Worm (Caenorhabditis elegans): Measurements from ENCODE around the gene hlh-28.
"Not testable (repeated sequence)": the region's sequence is repeated elsewhere in the genome, so short reads cannot be mapped to it uniquely, and the experiment has no call there.

hlh-28 gene

DNA sequence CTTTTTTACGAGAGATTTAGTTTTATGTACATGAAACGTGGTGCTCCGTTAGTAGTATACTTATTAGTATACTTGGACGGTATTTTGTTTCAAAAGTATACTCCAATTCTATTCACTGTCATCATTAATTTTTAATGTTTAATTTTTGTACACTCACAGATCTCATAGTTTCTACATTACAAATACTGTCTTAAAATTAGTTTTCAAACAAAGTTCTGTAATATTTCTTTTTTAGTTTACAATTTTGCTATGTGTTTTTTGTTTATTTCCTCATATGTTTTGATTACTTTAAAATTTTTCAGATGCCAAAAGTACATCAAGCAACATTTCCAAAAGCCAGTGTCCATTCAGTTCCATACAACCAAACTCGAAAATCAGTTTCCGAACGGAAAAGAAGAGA, at the start of gene hlh-28:
Gene hlh-28 (plus strand): TSS at position 301 of the 400 bp plus-strand sequence.
- TF ChIP-seq bed-3 (GFP tag; optimal IDR thresholded peaks at IDR 0.05); tbx-8 (GFP tag; optimal IDR thresholded peaks at IDR 0.05); mab-5 (tag; optimal IDR thresholded peaks at IDR 0.05): not testable (repeated sequence)

DNA sequence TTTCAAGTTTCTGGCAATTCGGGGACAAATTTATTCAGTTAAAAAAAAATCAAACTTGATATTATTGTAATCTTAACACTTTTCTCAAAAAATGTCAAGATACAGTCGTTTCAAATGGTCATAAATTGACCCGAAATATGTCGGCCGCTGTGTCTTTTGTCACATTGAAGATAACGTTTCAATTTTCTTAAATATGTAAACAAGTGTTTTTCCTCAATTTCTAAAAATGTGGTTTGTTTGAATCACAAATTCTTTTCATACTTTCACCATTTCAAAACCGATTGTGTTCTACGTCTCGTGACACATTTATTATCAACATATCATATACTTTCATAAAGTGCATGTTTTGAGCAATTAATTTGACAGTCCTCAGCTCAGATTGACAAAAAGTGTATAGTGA, 48.6 kb upstream of the hlh-28 start:
- TF ChIP-seq sptf-1 (tag; optimal IDR thresholded peaks at IDR 0.05) (no peak), nhr-76 (tag; optimal IDR thresholded peaks at IDR 0.05) (no peak), ham-2 (GFP tag; optimal IDR thresholded peaks at IDR 0.05) (no peak), mab-5 (tag; optimal IDR thresholded peaks at IDR 0.05) (no peak), nhr-12 (tag; optimal IDR thresholded peaks at IDR 0.05) (no peak), tbx-8 (GFP tag; optimal IDR thresholded peaks at IDR 0.05) (no peak), bed-3 (GFP tag; optimal IDR thresholded peaks at IDR 0.05) (no peak), elt-1 (tag; optimal IDR thresholded peaks at IDR 0.05; ENCODE audit: borderline replicate concordance, insufficient read depth) (no peak), lin-32 (GFP tag; optimal IDR thresholded peaks at IDR 0.05) (no peak), blmp-1 (tag; optimal IDR thresholded peaks at IDR 0.05) (no peak), ceh-83 (GFP tag; optimal IDR thresholded peaks at IDR 0.05) (no peak), sem-2 (GFP tag; optimal IDR thresholded peaks at IDR 0.05) (no peak), lsy-2 (tag; optimal IDR thresholded peaks at IDR 0.05) (no peak), mep-1 (tag; optimal IDR thresholded peaks at IDR 0.05) (no peak), nhr-237 (tag; optimal IDR thresholded peaks at IDR 0.05) (no peak), drap-1 (GFP tag; optimal IDR thresholded peaks at IDR 0.05) (no peak), nhr-2 (tag; optimal IDR thresholded peaks at IDR 0.05) (no peak), unc-120 (tag; optimal IDR thresholded peaks at IDR 0.05; ENCODE audit: poor library complexity, severe bottlenecking) (no peak)

DNA sequence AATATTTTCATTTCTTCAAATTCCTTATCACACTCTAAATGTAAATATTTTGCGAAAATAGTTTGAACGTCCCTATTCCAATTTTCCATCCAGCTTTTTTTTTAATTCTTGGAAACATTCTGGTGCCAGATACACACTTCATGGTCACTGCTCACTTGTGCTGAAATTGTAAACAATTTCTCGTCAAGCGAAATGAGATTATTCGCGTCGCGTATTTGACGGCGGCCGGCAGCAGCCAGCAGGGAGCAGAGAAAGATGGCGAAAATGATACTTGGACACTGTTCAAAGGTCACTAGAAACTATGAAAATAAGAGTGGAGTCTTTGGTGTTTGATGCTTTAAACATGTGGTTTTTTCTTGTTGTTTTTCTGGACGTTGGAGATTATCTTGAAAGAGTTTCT, 46.4 kb upstream of the hlh-28 start:
- TF ChIP-seq tbx-8 (GFP tag; optimal IDR thresholded peaks at IDR 0.05) (no peak), flh-1 (GFP tag; optimal IDR thresholded peaks at IDR 0.05) (no peak)

DNA sequence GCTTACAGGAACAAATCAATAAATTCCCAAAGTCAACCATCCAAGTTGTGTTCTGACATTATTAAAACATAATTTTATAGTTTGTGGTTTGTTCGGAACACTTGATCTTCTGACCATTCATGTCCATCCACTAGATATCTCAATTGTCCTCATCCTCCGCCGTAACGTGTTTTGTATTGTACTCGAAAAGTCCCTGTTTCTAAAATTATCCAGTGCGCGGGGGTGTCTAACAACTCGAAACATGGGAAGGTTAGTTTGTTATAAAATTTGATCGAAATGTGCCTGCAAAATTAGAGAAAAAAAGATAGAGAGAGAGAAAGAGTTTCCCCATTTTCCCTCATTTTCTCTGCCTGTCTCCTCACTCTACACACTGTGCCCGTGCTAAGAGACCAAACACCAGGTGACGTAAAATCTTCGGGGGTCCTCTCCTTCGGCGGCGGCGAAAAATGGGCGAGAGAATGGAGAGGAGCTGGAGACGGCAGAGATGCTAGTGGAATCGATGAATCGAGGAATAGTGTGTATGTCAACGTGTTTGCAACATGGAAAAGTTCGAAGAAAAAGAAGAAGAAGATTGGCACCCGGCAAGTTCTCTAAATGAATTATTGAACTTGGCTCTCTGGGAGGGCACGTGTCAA, 45.2 kb upstream of the hlh-28 start:
- TF ChIP-seq elt-1 (tag; optimal IDR thresholded peaks at IDR 0.05; ENCODE audit: borderline replicate concordance, insufficient read depth): no peak
- TF ChIP-seq sptf-1 (tag; optimal IDR thresholded peaks at IDR 0.05): peak; percentile 45
- TF ChIP-seq M03D4.4 (tag; optimal IDR thresholded peaks at IDR 0.05): peak; percentile 4
- peak; percentile 18 for TF ChIP-seq ham-2 (GFP tag; optimal IDR thresholded peaks at IDR 0.05)
- TF ChIP-seq flh-1 (GFP tag; optimal IDR thresholded peaks at IDR 0.05): no peak
- no peak for TF ChIP-seq nhr-76 (tag; optimal IDR thresholded peaks at IDR 0.05)
- TF ChIP-seq ces-1 (GFP tag; optimal IDR thresholded peaks at IDR 0.05): peak; percentile 55
- peak; percentile 90 for TF ChIP-seq hlh-1 (tag; optimal IDR thresholded peaks at IDR 0.05)
- peak; percentile 84 for TF ChIP-seq unc-62 (GFP tag; optimal IDR thresholded peaks at IDR 0.05)
- TF ChIP-seq pha-4 (tag; optimal IDR thresholded peaks at IDR 0.05): peak; percentile 9
- peak; percentile 96 for TF ChIP-seq unc-120 (tag; optimal IDR thresholded peaks at IDR 0.05; ENCODE audit: poor library complexity, severe bottlenecking)
- peak; percentile 14 for TF ChIP-seq cnd-1 (tag; optimal IDR thresholded peaks at IDR 0.05)
- no peak for TF ChIP-seq ztf-11 (tag; optimal IDR thresholded peaks at IDR 0.05)
- peak; percentile 53 for TF ChIP-seq nhr-237 (tag; optimal IDR thresholded peaks at IDR 0.05)
- peak; percentile 14 for TF ChIP-seq mls-2 (tag; optimal IDR thresholded peaks at IDR 0.05)
- TF ChIP-seq lin-13 (tag; optimal IDR thresholded peaks at IDR 0.05): no peak

DNA sequence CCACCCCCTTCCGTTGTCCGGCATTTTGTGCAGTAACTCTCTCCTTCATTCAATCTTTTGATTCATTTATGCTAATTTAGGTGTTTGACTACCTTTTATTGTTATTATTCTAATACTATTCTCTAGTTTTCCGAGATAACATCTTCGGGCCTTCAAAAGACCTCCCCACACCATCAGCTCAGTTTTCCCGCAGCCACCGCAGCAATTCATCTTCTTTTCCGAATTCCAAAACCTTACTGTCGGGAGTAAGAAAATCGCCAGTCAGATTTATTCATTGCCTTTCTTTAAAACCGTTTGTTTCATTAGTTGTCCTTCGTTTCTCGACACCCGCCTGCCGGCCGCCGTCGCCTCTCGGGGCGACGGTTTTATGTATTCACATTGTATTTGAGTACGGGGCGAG, 42.7 kb upstream of the hlh-28 start:
- TF ChIP-seq nhr-76 (tag; optimal IDR thresholded peaks at IDR 0.05): no peak
- TF ChIP-seq ham-2 (GFP tag; optimal IDR thresholded peaks at IDR 0.05): peak; percentile 7
- no peak for TF ChIP-seq sem-2 (GFP tag; optimal IDR thresholded peaks at IDR 0.05)
- no peak for TF ChIP-seq sptf-1 (tag; optimal IDR thresholded peaks at IDR 0.05)
